Worm (Caenorhabditis elegans) whole organism, L4/young adult: ENCODE results near the gene Y57G11C.31.

Experiments
- W03F9.2 ChIP-seq: fragments of 150-350 bp; optimal IDR thresholded peaks from 2 replicates; lab custom pipeline; 2014; ENCODE audit warnings: missing biosample characterization, missing genetic modification characterization
- dao-5 ChIP-seq: sonication (generic microtip); optimal IDR thresholded peaks from 2 replicates; lab custom pipeline; 2016; ENCODE audit warnings: missing genotype, missing genetic modification characterization, moderate library complexity, missing compliant biosample characterization
- him-1 ChIP-seq: sonication (generic microtip); optimal IDR thresholded peaks from 2 replicates; lab custom pipeline; 2016; ENCODE audit warnings: missing genotype, missing genetic modification reagents, missing genetic modification characterization, missing compliant biosample characterization

Y57G11C.31 gene

ce11 chrIV:14677095-14677633, at the start of gene Y57G11C.31:
Gene Y57G11C.31 (plus strand): TSS chrIV:14677370.
- TF ChIP-seq W03F9.2 (tag; lab: Kevin White, UChicago): no peak
- TF ChIP-seq him-1: no peak
- TF ChIP-seq dao-5 (tag; lab: Kevin White, UChicago): no peak

DNA sequence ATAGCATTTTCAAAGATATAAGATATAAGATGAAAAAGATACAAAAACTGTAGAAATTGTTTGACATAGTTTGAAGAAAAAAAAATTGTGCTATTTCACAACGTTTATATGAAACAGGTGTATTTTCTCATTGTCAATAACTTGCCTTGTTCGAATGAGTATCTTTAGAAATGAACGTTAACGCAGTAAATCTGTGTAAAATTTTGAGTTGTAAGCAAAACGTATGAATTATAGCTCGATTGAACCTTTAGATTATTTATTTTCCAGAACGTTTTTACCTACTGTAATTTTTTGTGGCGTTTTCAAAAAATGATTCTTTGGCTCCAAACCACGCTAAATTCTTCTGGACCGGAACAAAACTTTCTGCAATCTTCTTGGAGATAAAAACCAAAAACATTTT, 45.4 kb upstream of the Y57G11C.31 start:
- TF ChIP-seq dao-5 (tag; lab: Kevin White, UChicago) (no peak), him-1 (no peak), W03F9.2 (tag; lab: Kevin White, UChicago) (no peak)

DNA sequence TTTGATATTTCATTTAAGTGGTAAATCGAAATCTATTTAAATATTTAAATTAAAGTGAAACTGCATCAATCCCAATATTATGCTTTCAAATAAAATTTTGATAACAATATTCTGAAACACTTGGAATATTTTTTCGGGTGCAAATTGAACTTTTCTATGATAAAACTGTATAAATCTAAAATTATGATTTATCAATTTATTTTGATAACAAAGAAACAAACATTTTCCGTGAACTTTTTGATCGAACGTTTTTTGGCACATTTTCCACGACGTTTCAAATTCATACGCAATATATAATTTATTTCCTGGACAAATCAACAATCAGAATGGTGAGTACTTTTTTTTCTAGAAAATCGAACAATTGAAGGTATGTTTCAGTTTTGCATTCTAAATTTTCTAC, 44.4 kb upstream of the Y57G11C.31 start, which contains the start of gene irld-4:
irld-4 (plus strand) TSS at position 301 of the 400 bp plus-strand sequence.
- TF ChIP-seq him-1 (no peak), dao-5 (tag; lab: Kevin White, UChicago) (no peak), W03F9.2 (tag; lab: Kevin White, UChicago) (no peak)

DNA sequence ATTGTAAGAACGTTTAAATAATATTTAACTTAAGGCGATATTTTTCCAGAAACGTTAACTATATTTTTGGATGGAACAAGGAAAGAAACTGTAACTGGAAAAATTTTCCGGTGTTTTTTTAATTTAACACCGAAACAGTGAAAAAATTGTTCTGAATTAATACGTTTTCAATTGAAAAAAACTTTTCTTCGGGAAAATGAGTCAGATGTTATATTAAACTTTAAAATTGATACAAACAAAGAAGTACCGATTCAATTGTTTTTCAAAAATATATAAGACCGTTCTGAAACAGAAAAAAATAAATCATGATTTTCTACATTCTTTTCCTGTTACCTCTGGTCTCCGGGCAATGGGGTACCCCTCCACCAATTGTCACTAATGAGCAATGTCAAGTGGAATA, 42.3 kb upstream of the Y57G11C.31 start, which contains the start of gene ule-2:
ule-2 (plus strand) TSS at position 301 of the 400 bp plus-strand sequence.
- TF ChIP-seq him-1 (no peak), dao-5 (tag; lab: Kevin White, UChicago) (no peak), W03F9.2 (tag; lab: Kevin White, UChicago) (no peak)

ce11 chrIV:14637413-14637812, 39.8 kb upstream of the Y57G11C.31 start, which contains the start of gene srlf-27:
Gene srlf-27 (plus strand): TSS chrIV:14637713.
- TF ChIP-seq W03F9.2 (tag; lab: Kevin White, UChicago): no peak
- no peak for TF ChIP-seq dao-5 (tag; lab: Kevin White, UChicago)
- TF ChIP-seq him-1: no peak

DNA sequence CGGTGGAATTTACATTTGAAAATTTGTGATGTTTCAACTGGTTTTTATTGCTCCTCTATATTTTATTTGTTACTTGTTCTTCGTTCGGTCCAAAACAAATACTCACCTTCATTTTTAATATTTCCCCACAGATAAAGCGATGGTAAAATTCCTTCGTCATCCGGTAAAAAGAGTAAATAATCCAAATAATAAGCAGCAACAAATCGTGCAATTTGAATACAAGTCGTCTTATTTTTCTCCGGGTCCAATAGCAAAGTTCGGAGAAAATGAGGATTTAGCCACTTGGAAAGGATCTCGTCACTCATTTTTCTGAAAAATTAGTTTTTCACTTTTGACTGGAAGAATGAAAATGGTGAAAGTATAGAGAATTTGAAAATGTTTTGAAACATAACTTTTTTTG, 24.1 kb upstream of the Y57G11C.31 start, which contains the start of gene talp-3:
talp-3 (minus strand) TSS at position 315 of the 400 bp plus-strand sequence.
- TF ChIP-seq W03F9.2 (tag; lab: Kevin White, UChicago) (no peak), him-1 (no peak), dao-5 (tag; lab: Kevin White, UChicago) (no peak)

DNA sequence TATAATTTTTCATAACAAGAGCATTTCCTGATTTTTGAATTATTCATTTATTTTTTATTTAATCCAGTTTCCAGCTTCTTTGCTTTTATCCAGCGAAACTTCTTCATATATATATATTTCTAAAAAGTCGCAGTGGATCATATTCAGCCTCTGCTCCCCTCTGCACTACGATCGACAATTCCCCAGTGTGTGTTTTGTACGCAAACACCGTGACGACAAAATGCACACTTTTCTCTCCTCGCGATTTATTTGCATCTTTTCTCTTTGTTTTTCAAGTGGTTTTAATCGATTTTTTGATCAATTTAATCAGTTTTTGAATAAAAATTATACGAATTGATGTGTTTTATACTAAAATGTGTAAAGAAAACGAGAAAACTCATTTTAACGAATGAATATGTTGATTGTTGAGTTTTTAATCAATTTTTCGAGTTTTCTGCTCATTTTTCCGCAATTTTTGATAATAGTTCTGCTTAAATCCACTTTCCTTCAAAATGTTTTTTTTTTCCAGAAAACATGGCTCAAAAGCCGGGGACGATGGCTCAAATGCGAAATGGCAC, 20.5 kb upstream of the Y57G11C.31 start, which contains the start of gene Y57G11C.33:
Y57G11C.33 (plus strand) TSS at position 507 of the 557 bp plus-strand sequence.
- TF ChIP-seq him-1 (no peak), dao-5 (tag; lab: Kevin White, UChicago) (no peak), W03F9.2 (tag; lab: Kevin White, UChicago) (peak; percentile 19)

- no peak for TF ChIP-seq him-1
- TF ChIP-seq W03F9.2 (tag; lab: Kevin White, UChicago): no peak
- TF ChIP-seq dao-5 (tag; lab: Kevin White, UChicago): no peak
Observed at ce11 chrIV:14658054-14658631, 19.0 kb upstream of the Y57G11C.31 start, which contains the start of gene anoh-2. Gene anoh-2 (plus strand): TSS chrIV:14658308.

- TF ChIP-seq W03F9.2 (tag; lab: Kevin White, UChicago): no peak
- TF ChIP-seq dao-5 (tag; lab: Kevin White, UChicago): no peak
- no peak for TF ChIP-seq him-1
Observed at ce11 chrIV:14658927-14659326, 18.2 kb upstream of the Y57G11C.31 start.

DNA sequence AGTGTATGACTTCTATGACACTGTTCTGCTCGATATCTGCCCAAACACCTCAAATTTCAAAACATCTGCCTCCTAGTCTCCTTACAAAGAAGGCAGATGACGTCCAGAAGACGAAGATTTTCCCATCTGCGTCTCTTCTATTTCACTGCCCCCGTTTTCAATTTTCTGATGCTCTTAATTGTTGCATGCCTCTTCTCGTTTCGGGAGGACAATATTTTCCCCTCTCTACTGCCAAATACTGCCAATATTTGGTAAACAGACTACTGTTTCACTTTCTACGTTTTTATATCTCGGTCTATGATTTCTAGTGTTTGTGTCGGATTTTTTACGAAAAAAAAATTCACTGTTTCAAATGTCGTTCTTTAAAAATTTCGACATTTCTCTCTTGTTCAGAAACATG, 15.8 kb upstream of the Y57G11C.31 start:
- TF ChIP-seq W03F9.2 (tag; lab: Kevin White, UChicago): no peak
- TF ChIP-seq him-1: no peak
- no peak for TF ChIP-seq dao-5 (tag; lab: Kevin White, UChicago)

- TF ChIP-seq dao-5 (tag; lab: Kevin White, UChicago) (no peak), W03F9.2 (tag; lab: Kevin White, UChicago) (no peak), him-1 (no peak)
Observed at ce11 chrIV:14675789-14676188, 1.4 kb upstream of the Y57G11C.31 start.

DNA sequence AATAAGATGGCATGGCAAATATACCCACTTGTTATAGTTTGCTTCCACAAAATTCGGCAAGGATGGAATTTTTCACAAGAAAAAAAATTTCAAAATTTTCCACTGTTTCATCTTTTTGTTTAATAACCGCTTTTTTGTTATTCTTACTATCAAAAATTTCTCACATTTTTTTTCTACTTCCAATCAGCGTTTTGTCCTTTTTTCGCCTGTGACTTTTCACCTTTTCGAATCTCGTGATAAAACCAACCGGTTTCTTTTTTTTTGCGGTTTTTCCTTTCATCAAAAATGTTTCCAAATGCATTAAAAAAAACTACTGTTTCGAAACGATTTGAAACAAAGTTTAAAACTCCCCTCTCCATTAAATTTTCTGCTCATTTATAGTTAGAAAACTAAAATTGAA, 1.9 kb downstream of the Y57G11C.31 start:
- TF ChIP-seq W03F9.2 (tag; lab: Kevin White, UChicago) (no peak), dao-5 (tag; lab: Kevin White, UChicago) (no peak), him-1 (no peak)

ce11 chrIV:14687716-14688115, 10.5 kb downstream of the Y57G11C.31 start:
- TF ChIP-seq him-1 (no peak), W03F9.2 (tag; lab: Kevin White, UChicago) (no peak), dao-5 (tag; lab: Kevin White, UChicago) (no peak)

DNA sequence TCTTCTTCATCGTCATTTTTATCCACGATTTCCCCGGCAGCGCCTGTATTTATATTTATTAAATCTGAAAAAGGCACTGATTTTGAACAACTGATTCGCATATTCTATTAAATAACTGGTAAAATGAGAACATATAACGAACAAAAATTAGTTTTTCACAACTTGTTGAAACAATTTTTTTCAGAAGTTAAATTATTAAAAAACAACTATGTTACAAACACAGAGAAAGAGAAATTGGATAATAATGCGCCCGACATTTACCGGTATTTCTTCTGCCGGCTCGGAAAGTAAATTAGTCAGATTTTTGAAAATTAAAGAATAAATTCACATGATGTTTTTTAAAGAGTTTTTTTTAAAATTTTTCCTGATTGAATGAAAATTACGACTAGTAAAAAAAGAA, 22.7 kb downstream of the Y57G11C.31 start, which contains the start of gene haf-8:
haf-8 (minus strand) TSS at position 101 of the 400 bp plus-strand sequence.
- TF ChIP-seq him-1: no peak
- no peak for TF ChIP-seq dao-5 (tag; lab: Kevin White, UChicago)
- TF ChIP-seq W03F9.2 (tag; lab: Kevin White, UChicago): no peak
